Fruit fly (Drosophila melanogaster): ENCODE results near the gene RpL22.

Gene RpL22

dm6 chrX:765039-765508 is at the start of gene RpL22:
TSS of gene RpL22 (minus strand) at chrX:765130.
- TF ChIP-seq fd85E (GFP tag; optimal IDR thresholded peaks at IDR 0.05) (peak; percentile 50), fd59A (GFP tag; optimal IDR thresholded peaks at IDR 0.05) (peak; percentile 18), Blimp-1 (GFP tag; optimal IDR thresholded peaks at IDR 0.05) (peak; percentile 72), CG11762 (GFP tag; optimal IDR thresholded peaks at IDR 0.05; ENCODE audit: insufficient read depth) (peak; percentile 51), CG31627 (GFP tag; optimal IDR thresholded peaks at IDR 0.05) (peak; percentile 70), lz (GFP tag; optimal IDR thresholded peaks at IDR 0.05) (peak; percentile 82), Hr38 (GFP tag; optimal IDR thresholded peaks at IDR 0.05) (no peak), CG11294 (GFP tag; IDR thresholded peaks at IDR 0.05) (no peak), pdm3 (GFP tag; optimal IDR thresholded peaks at IDR 0.05) (peak; percentile 67), salr (GFP tag; optimal IDR thresholded peaks at IDR 0.05) (peak; percentile 8 to 73), CG1621 (tag; optimal IDR thresholded peaks at IDR 0.05) (peak; percentile 78), CG6854 (GFP tag; optimal IDR thresholded peaks at IDR 0.05) (peak; percentile 91), Gug (GFP tag; IDR thresholded peaks at IDR 0.05) (peak; percentile 41; the same call in 1 of the 2 replicates), CG6808 (GFP tag; optimal IDR thresholded peaks at IDR 0.05) (peak; percentile 67), CG6276 (GFP tag; optimal IDR thresholded peaks at IDR 0.05) (peak; percentile 26), svp (GFP tag) (peak; percentile 60), CG11902 (GFP tag; optimal IDR thresholded peaks at IDR 0.05) (peak; percentile 50), Lpt (GFP tag; optimal IDR thresholded peaks at IDR 0.05) (peak; percentile 32), CG16779 (tag; optimal IDR thresholded peaks at IDR 0.05) (peak; percentile 75), eg (GFP tag; IDR thresholded peaks at IDR 0.05) (peak; percentile 82), CG7368 (GFP tag; optimal IDR thresholded peaks at IDR 0.05) (peak; percentile 81), CG8119 (GFP tag; IDR thresholded peaks at IDR 0.05) (peak; percentile 44; the same call in 2 of the 3 replicates), CG10669 (GFP tag; optimal IDR thresholded peaks at IDR 0.05) (peak; percentile 48), CG34406 (GFP tag; optimal IDR thresholded peaks at IDR 0.05) (peak; percentile 72), achi (GFP tag; optimal IDR thresholded peaks at IDR 0.05) (peak; percentile 60), Eip75B (GFP tag; optimal IDR thresholded peaks at IDR 0.05) (peak; percentile 68), Eip93F (GFP tag; optimal IDR thresholded peaks at IDR 0.05) (no peak), CG6792 (GFP tag; optimal IDR thresholded peaks at IDR 0.05) (peak; percentile 74), CG15336 (GFP tag; IDR thresholded peaks at IDR 0.05) (peak; percentile 56; the same call in 1 of the 2 replicates), Sox14 (GFP tag; optimal IDR thresholded peaks at IDR 0.05) (peak; percentile 87), fkh (GFP tag; optimal IDR thresholded peaks at IDR 0.05) (peak; percentile 66), CG10631 (GFP tag; optimal IDR thresholded peaks at IDR 0.05) (peak; percentile 52), dac (GFP tag; optimal IDR thresholded peaks at IDR 0.05) (peak; percentile 55), CG8319 (GFP tag; optimal IDR thresholded peaks at IDR 0.05) (peak; percentile 42), Ets21C (GFP tag; optimal IDR thresholded peaks at IDR 0.05) (peak; percentile 42), dsx (GFP tag; optimal IDR thresholded peaks at IDR 0.05; ENCODE audit: poor library complexity, severe bottlenecking) (peak; percentile 3), OdsH (GFP tag; optimal IDR thresholded peaks at IDR 0.05) (peak; percentile 66), CG32006 (GFP tag; optimal IDR thresholded peaks at IDR 0.05) (peak; percentile 36), CG9139 (GFP tag; optimal IDR thresholded peaks at IDR 0.05) (peak; percentile 77), topi (GFP tag; optimal IDR thresholded peaks at IDR 0.05) (peak; percentile 82), vri (GFP tag; optimal IDR thresholded peaks at IDR 0.05) (peak; percentile 71), Sox102F (GFP tag; optimal IDR thresholded peaks at IDR 0.05) (peak; percentile 66), ss (GFP tag; optimal IDR thresholded peaks at IDR 0.05) (peak; percentile 63 to 84), Hr4 (GFP tag; optimal IDR thresholded peaks at IDR 0.05) (peak; percentile 3), CG3919 (GFP tag; optimal IDR thresholded peaks at IDR 0.05) (peak; percentile 77), Hr39 (GFP tag; optimal IDR thresholded peaks at IDR 0.05) (peak; percentile 67), spab (GFP tag; optimal IDR thresholded peaks at IDR 0.05) (peak; percentile 22), Ets96B (tag; optimal IDR thresholded peaks at IDR 0.05) (peak; percentile 28), esn (GFP tag; optimal IDR thresholded peaks at IDR 0.05) (peak; percentile 84), Sox15 (GFP tag; optimal IDR thresholded peaks at IDR 0.05) (peak; percentile 21), CG4318 (GFP tag; optimal IDR thresholded peaks at IDR 0.05) (no peak)
